Worm (Caenorhabditis elegans) whole organism, L1 larva: ENCODE data around the gene F44G4.5.
A peak's percentile ranks its signal among the peaks of the same experiment; 100 is the strongest.

Experiments
- aha-1 ChIP-seq: fragments of 150-350 bp; optimal IDR thresholded peaks from 2 replicates; lab custom pipeline; 2014; ENCODE audit warnings: missing biosample characterization, missing genetic modification characterization
- ama-1 ChIP-seq: fragments of 150-350 bp; optimal IDR thresholded peaks from 2 replicates; lab custom pipeline; 2014
- ceh-82 ChIP-seq, 3 experiments: fragments of 150-350 bp in 1 of 3; sonication (generic microtip) in 2 of 3; optimal IDR thresholded peaks; 2 replicates each; lab custom pipeline; 2014 to 2017; ENCODE audit warnings: missing biosample characterization in 3 of 3, missing genetic modification characterization in 3 of 3
- efl-3 ChIP-seq: fragments of 200-800 bp; sonication (Bioruptor generic); optimal IDR thresholded peaks from 2 replicates; lab custom pipeline; 2018; ENCODE audit warnings: mild to moderate bottlenecking, missing genetic modification characterization, missing compliant biosample characterization
- egl-27 ChIP-seq, 2 experiments: fragments of 150-350 bp in 1 of 2; sonication (generic microtip); optimal IDR thresholded peaks; 3 replicates each; lab custom pipeline; 2017 to 2018; ENCODE audit warnings: missing biosample characterization in 2 of 2, missing genetic modification characterization in 2 of 2, missing genetic modification reagents in 2 of 2
- lin-13 ChIP-seq: fragments of 150-350 bp; optimal IDR thresholded peaks from 2 replicates; lab custom pipeline; 2014; ENCODE audit warnings: missing biosample characterization, missing genetic modification reagents, missing genetic modification characterization
- lsy-2 ChIP-seq, 2 experiments: fragments of 150-350 bp; optimal IDR thresholded peaks; 2 replicates each; lab custom pipeline; 2014; ENCODE audit warnings: missing biosample characterization in 2 of 2, missing genetic modification characterization in 2 of 2
- pag-3 ChIP-seq: sonication (generic microtip); optimal IDR thresholded peaks from 2 replicates; lab custom pipeline; 2017; ENCODE audit warnings: missing genetic modification characterization, mild to moderate bottlenecking, missing compliant biosample characterization, antibody characterized with exemption, borderline replicate concordance; ENCODE audit not compliant: insufficient read depth
- skn-1 ChIP-seq: fragments of 150-350 bp; optimal IDR thresholded peaks from 2 replicates; lab custom pipeline; 2014; ENCODE audit warnings: missing biosample characterization, missing genetic modification characterization
- tbx-2 ChIP-seq: sonication (generic microtip); optimal IDR thresholded peaks from 2 replicates; lab custom pipeline; 2016; ENCODE audit warnings: missing genetic modification characterization, missing compliant biosample characterization
- unc-130 ChIP-seq: fragments of 150-350 bp; optimal IDR thresholded peaks from 2 replicates; lab custom pipeline; 2017; ENCODE audit warnings: missing biosample characterization, missing genetic modification characterization, inconsistent platforms

ce11 chrII:9010708-9011107 is 10.5 kb upstream of the F44G4.5 start:
- TF ChIP-seq ama-1 (lab: Kevin White, UChicago) (no peak), skn-1 (tag; lab: Kevin White, UChicago) (no peak), tbx-2 (no peak), aha-1 (no peak), egl-27 (tag; optimal IDR thresholded peaks at IDR 0.05; lab: Kevin White, UChicago) (no peak), unc-130 (tag; lab: Kevin White, UChicago) (no peak), lin-13 (GFP tag; lab: Kevin White, UChicago) (no peak), lsy-2 (tag; optimal IDR thresholded peaks at IDR 0.05; lab: Kevin White, UChicago) (no peak), ceh-82 (tag; optimal IDR thresholded peaks at IDR 0.05; lab: Kevin White, UChicago) (peak in 1 of 3 experiments; percentile 12), pag-3 (tag; lab: Kevin White, UChicago) (no peak), efl-3 (GFP tag; lab: Kevin White, UChicago) (no peak)
